Worm (Caenorhabditis elegans) whole organism, late embryonic: ENCODE measurements around the gene C08F1.12.

Experiments
- dve-1 ChIP-seq: sonication (generic microtip); optimal IDR thresholded peaks from 2 replicates; lab custom pipeline; 2017; ENCODE audit warnings: antibody characterized with exemption, mild to moderate bottlenecking, missing genetic modification characterization, missing compliant biosample characterization
- elt-2 ChIP-seq: sonication (generic microtip); optimal IDR thresholded peaks from 2 replicates; lab custom pipeline; 2016; ENCODE audit warnings: missing genetic modification reagents, missing genetic modification characterization, missing compliant biosample characterization
- ets-4 ChIP-seq: sonication (generic microtip); optimal IDR thresholded peaks from 2 replicates; lab custom pipeline; 2016; ENCODE audit warnings: missing genetic modification characterization, missing compliant biosample characterization
- lin-11 ChIP-seq: fragments of 200-800 bp; sonication (Bioruptor generic); optimal IDR thresholded peaks from 2 replicates; lab custom pipeline; 2018; ENCODE audit warnings: mild to moderate bottlenecking, missing genetic modification characterization, missing compliant biosample characterization
- nhr-11 ChIP-seq: fragments of 150-350 bp; optimal IDR thresholded peaks from 2 replicates; lab custom pipeline; 2014; ENCODE audit warnings: missing biosample characterization, missing genetic modification characterization
- pag-3 ChIP-seq: sonication (generic microtip); optimal IDR thresholded peaks from 2 replicates; lab custom pipeline; 2016; ENCODE audit warnings: missing compliant biosample characterization, missing genetic modification characterization, borderline replicate concordance
- pha-4 ChIP-seq: fragments of 150-350 bp; optimal IDR thresholded peaks from 2 replicates; lab custom pipeline; 2018; ENCODE audit warnings: missing biosample characterization, missing genetic modification reagents, missing genetic modification characterization
- tbx-2 ChIP-seq: sonication (generic microtip); optimal IDR thresholded peaks from 2 replicates; lab custom pipeline; 2016; ENCODE audit warnings: missing genetic modification characterization, missing compliant biosample characterization

ce11 chrII:1850299-1850698 lies 44.0 kb upstream of the C08F1.12 start, which contains the start of gene fbxb-96:
- TF ChIP-seq nhr-11 (tag; lab: Kevin White, UChicago), result no peak
- no peak for TF ChIP-seq lin-11 (tag; lab: Kevin White, UChicago)
- no peak for TF ChIP-seq tbx-2 (tag; lab: Kevin White, UChicago)
- no peak for TF ChIP-seq pag-3 (tag; lab: Kevin White, UChicago)
- TF ChIP-seq elt-2 (tag; lab: Kevin White, UChicago), result no peak
- TF ChIP-seq dve-1 (tag; lab: Kevin White, UChicago), result no peak
- TF ChIP-seq pha-4 (tag; lab: Kevin White, UChicago), result no peak
- no peak for TF ChIP-seq ets-4
